Worm (Caenorhabditis elegans) whole organism, L3 larva: Measurements from ENCODE around the gene xbp-1.

ENCODE experiments used
- R02D3.7 ChIP-seq: fragments of 150-350 bp; optimal IDR thresholded peaks from 2 replicates; lab custom pipeline; 2014; ENCODE audit warnings: missing biosample characterization, missing genetic modification characterization
- egl-27 ChIP-seq: sonication (generic microtip); optimal IDR thresholded peaks from 4 replicates; lab custom pipeline; 2017; ENCODE audit warnings: missing biosample characterization, missing genetic modification reagents, missing genetic modification characterization
- elt-2 ChIP-seq: sonication (generic microtip); optimal IDR thresholded peaks from 2 replicates; lab custom pipeline; 2016; ENCODE audit warnings: missing genetic modification reagents, mild to moderate bottlenecking, missing genetic modification characterization, missing compliant biosample characterization
- elt-3 ChIP-seq, 3 experiments: fragments of 150-350 bp in 1 of 3; sonication (generic microtip) in 2 of 3; optimal IDR thresholded peaks; 2 replicates in 2 of 3; 4 replicates in 1 of 3; lab custom pipeline; 2014 to 2017; ENCODE audit warnings: missing biosample characterization in 3 of 3, missing genetic modification characterization in 3 of 3
- fos-1 ChIP-seq: fragments of 150-350 bp; optimal IDR thresholded peaks from 2 replicates; lab custom pipeline; 2014; ENCODE audit warnings: missing biosample characterization, missing genetic modification characterization
- lin-15B ChIP-seq: fragments of 150-350 bp; optimal IDR thresholded peaks from 2 replicates; lab custom pipeline; 2014; ENCODE audit warnings: missing biosample characterization, missing genetic modification characterization
- lin-39 ChIP-seq: fragments of 150-350 bp; optimal IDR thresholded peaks from 2 replicates; lab custom pipeline; 2018; ENCODE audit warnings: missing biosample characterization, missing genetic modification reagents, missing genetic modification characterization
- nhr-28 ChIP-seq: fragments of 150-350 bp; optimal IDR thresholded peaks from 2 replicates; lab custom pipeline; 2014; ENCODE audit warnings: missing biosample characterization, missing genetic modification characterization
- pha-4 ChIP-seq: fragments of 150-350 bp; optimal IDR thresholded peaks from 2 replicates; lab custom pipeline; 2014; ENCODE audit warnings: missing biosample characterization, missing genetic modification reagents, missing genetic modification characterization
- snpc-4 ChIP-seq: fragments of 150-350 bp; optimal IDR thresholded peaks from 2 replicates; lab custom pipeline; 2014; ENCODE audit warnings: missing biosample characterization, missing genetic modification characterization

- TF ChIP-seq nhr-28 (tag; lab: Kevin White, UChicago) (no peak), egl-27 (tag; lab: Kevin White, UChicago) (no peak), R02D3.7 (tag; lab: Kevin White, UChicago) (no peak), elt-3 (tag; optimal IDR thresholded peaks at IDR 0.05; lab: Kevin White, UChicago) (no peak), pha-4 (tag; lab: Kevin White, UChicago) (no peak), lin-39 (tag; lab: Kevin White, UChicago) (no peak), lin-15B (tag; lab: Kevin White, UChicago) (no peak), elt-2 (no peak), fos-1 (tag; lab: Kevin White, UChicago) (no peak), snpc-4 (no peak)
Measured at ce11 chrIII:4232811-4233269, 39.2 kb downstream of the xbp-1 start, which contains the start of gene nhr-20.
